Fruit fly (Drosophila melanogaster) whole organism, embryonic: ENCODE results near the gene CG14212.

Experiments used
- Atf3 ChIP-seq: fragments of 200-800 bp; sonication (Bioruptor generic); optimal IDR thresholded peaks from 3 replicates; lab custom pipeline; 2016; ENCODE audit warnings: missing biosample characterization, missing genetic modification characterization
- CG1024 ChIP-seq: fragments of 200-800 bp; sonication (Bioruptor generic); IDR thresholded peaks from 2 replicates; pipeline ENCODE4 v1.3.6; 2022; ENCODE audit warnings: missing biosample characterization, missing genetic modification characterization
- CG11560 ChIP-seq: fragments of 200-800 bp; sonication (Bioruptor generic); IDR thresholded peaks from 3 replicates; pipeline ENCODE4 v1.3.6; 2022; ENCODE audit warnings: missing biosample characterization, missing genetic modification characterization
- CG12104 ChIP-seq: fragments of 200-800 bp; sonication (Bioruptor generic); optimal IDR thresholded peaks from 3 replicates; lab custom pipeline; 2016; ENCODE audit warnings: missing biosample characterization, missing genetic modification characterization
- CG13894 ChIP-seq: fragments of 200-800 bp; sonication (Bioruptor generic); optimal IDR thresholded peaks from 3 replicates; lab custom pipeline; 2018; ENCODE audit warnings: missing biosample characterization, mild to moderate bottlenecking, missing genetic modification characterization, moderate library complexity
- CG14710 ChIP-seq: fragments of 200-800 bp; sonication (Bioruptor generic); optimal IDR thresholded peaks from 3 replicates; lab custom pipeline; 2019; ENCODE audit warnings: missing biosample characterization, mild to moderate bottlenecking, missing genetic modification characterization, moderate library complexity
- CG16815 ChIP-seq: fragments of 200-800 bp; sonication (Bioruptor generic); optimal IDR thresholded peaks from 3 replicates; lab custom pipeline; 2017; ENCODE audit warnings: missing biosample characterization, mild to moderate bottlenecking, missing genetic modification characterization
- CG2678 ChIP-seq: fragments of 200-800 bp; sonication (Bioruptor generic); optimal IDR thresholded peaks from 3 replicates; lab custom pipeline; 2019; ENCODE audit warnings: missing biosample characterization, mild to moderate bottlenecking, missing genetic modification characterization, moderate library complexity
- CG30020 ChIP-seq: fragments of 200-800 bp; optimal IDR thresholded peaks from 2 replicates; lab custom pipeline; 2019; ENCODE audit warnings: missing biosample characterization, mild to moderate bottlenecking, missing genetic modification characterization, moderate library complexity
- CG31441 ChIP-seq: fragments of 200-800 bp; sonication (Bioruptor generic); IDR thresholded peaks from 2 replicates; pipeline ENCODE4 v1.3.6; 2022; ENCODE audit warnings: missing biosample characterization, missing genetic modification characterization
- CG3163 ChIP-seq: fragments of 200-800 bp; sonication (Bioruptor generic); optimal IDR thresholded peaks from 3 replicates; lab custom pipeline; 2016; ENCODE audit warnings: missing biosample characterization, missing genetic modification characterization
- CG32532 ChIP-seq: fragments of 200-800 bp; sonication (Bioruptor generic); IDR thresholded peaks from 2 replicates; pipeline ENCODE4 v1.3.6; 2022; ENCODE audit warnings: missing biosample characterization, missing genetic modification characterization
- CG32772 ChIP-seq: fragments of 200-800 bp; sonication (Bioruptor generic); IDR thresholded peaks from 2 replicates; pipeline ENCODE4 v1.3.6; 2022; ENCODE audit warnings: missing biosample characterization, missing genetic modification characterization
- CG6765 ChIP-seq: fragments of 200-800 bp; sonication (Bioruptor generic); optimal IDR thresholded peaks from 3 replicates; lab custom pipeline; 2017; ENCODE audit warnings: missing biosample characterization, mild to moderate bottlenecking, missing genetic modification characterization
- CG7556 ChIP-seq: fragments of 200-800 bp; sonication (Bioruptor generic); optimal IDR thresholded peaks from 2 replicates; lab custom pipeline; 2017; ENCODE audit warnings: missing biosample characterization, mild to moderate bottlenecking, missing genetic modification characterization
- Camta ChIP-seq: fragments of 200-800 bp; sonication (Bioruptor generic); optimal IDR thresholded peaks from 2 replicates; lab custom pipeline; 2016; ENCODE audit warnings: missing biosample characterization, missing genetic modification characterization
- Dad ChIP-seq: fragments of 200-800 bp; sonication (Bioruptor generic); optimal IDR thresholded peaks from 3 replicates; lab custom pipeline; 2016; ENCODE audit warnings: missing biosample characterization, missing genetic modification characterization
- Elba2 ChIP-seq: fragments of 200-800 bp; sonication (Bioruptor generic); optimal IDR thresholded peaks from 3 replicates; lab custom pipeline; 2016; ENCODE audit warnings: missing biosample characterization, missing genetic modification characterization
- Ets65A ChIP-seq: fragments of 200-800 bp; sonication (Bioruptor generic); peaks from one replicate; lab custom pipeline; 2016; ENCODE audit warnings: missing biosample characterization, missing genetic modification characterization
- Fer2 ChIP-seq: fragments of 200-800 bp; sonication (Bioruptor generic); optimal IDR thresholded peaks from 2 replicates; lab custom pipeline; 2018; ENCODE audit warnings: missing biosample characterization, mild to moderate bottlenecking, missing genetic modification characterization, moderate library complexity
- H15 ChIP-seq: fragments of 200-800 bp; sonication (Bioruptor generic); IDR thresholded peaks from 3 replicates; pipeline ENCODE4 v1.3.6; 2022; ENCODE audit warnings: missing biosample characterization, missing genetic modification characterization
- HLHmδ ChIP-seq: fragments of 200-800 bp; sonication (Bioruptor generic); optimal IDR thresholded peaks from 2 replicates; lab custom pipeline; 2018; ENCODE audit warnings: missing biosample characterization, mild to moderate bottlenecking, missing genetic modification characterization, moderate library complexity
- Jarid2 ChIP-seq: fragments of 200-800 bp; sonication (Bioruptor generic); optimal IDR thresholded peaks from 3 replicates; lab custom pipeline; 2017; ENCODE audit warnings: mild to moderate bottlenecking, missing biosample characterization, missing genetic modification reagents, missing genetic modification characterization
- Lhr ChIP-seq: fragments of 200-800 bp; sonication (Bioruptor generic); optimal IDR thresholded peaks from 3 replicates; lab custom pipeline; 2017; ENCODE audit warnings: mild to moderate bottlenecking, missing biosample characterization, missing genetic modification reagents, missing genetic modification characterization
- Mad ChIP-seq: fragments of 200-800 bp; sonication (Bioruptor generic); optimal IDR thresholded peaks from 2 replicates; lab custom pipeline; 2016; ENCODE audit warnings: missing biosample characterization, missing genetic modification characterization
- Ravus ChIP-seq: fragments of 200-800 bp; sonication (Bioruptor generic); IDR thresholded peaks from 2 replicates; pipeline ENCODE4 v1.3.6; 2022; ENCODE audit warnings: missing biosample characterization, missing genetic modification characterization
- TFAM ChIP-seq: fragments of 200-800 bp; sonication (Bioruptor generic); optimal IDR thresholded peaks from 2 replicates; lab custom pipeline; 2017; ENCODE audit warnings: missing biosample characterization, missing genetic modification characterization, inconsistent platforms
- Taf1 ChIP-seq: fragments of 200-800 bp; sonication (Bioruptor generic); IDR thresholded peaks from 2 replicates; pipeline ENCODE4 v1.3.6; 2022; ENCODE audit warnings: missing biosample characterization, missing genetic modification characterization
- bowl ChIP-seq: fragments of 200-800 bp; sonication (Bioruptor generic); IDR thresholded peaks from 2 replicates; pipeline ENCODE4 v1.3.6; 2022; ENCODE audit warnings: missing biosample characterization, missing genetic modification characterization
- bsh ChIP-seq, 2 experiments: fragments of 200-800 bp; sonication (Bioruptor generic); optimal IDR thresholded peaks; 2 replicates each; lab custom pipeline; 2017 to 2018; ENCODE audit warnings: mild to moderate bottlenecking in 2 of 2, missing biosample characterization in 2 of 2, missing genetic modification characterization in 2 of 2, moderate library complexity in 1 of 2
- btn ChIP-seq: fragments of 200-800 bp; sonication (Bioruptor generic); optimal IDR thresholded peaks from 2 replicates; lab custom pipeline; 2016; ENCODE audit warnings: missing biosample characterization, missing genetic modification characterization
- cg ChIP-seq: fragments of 200-800 bp; sonication (Bioruptor generic); optimal IDR thresholded peaks from 3 replicates; lab custom pipeline; 2019; ENCODE audit warnings: missing biosample characterization, mild to moderate bottlenecking, missing genetic modification characterization, moderate library complexity
- croc ChIP-seq: fragments of 200-800 bp; sonication (Bioruptor generic); conservative IDR thresholded peaks from 3 replicates; pipeline ENCODE4 v1.3.6; 2022; ENCODE audit warnings: missing biosample characterization, missing genetic modification characterization
- ewg ChIP-seq: fragments of 200-800 bp; sonication (Bioruptor generic); optimal IDR thresholded peaks from 3 replicates; lab custom pipeline; 2017; ENCODE audit warnings: mild to moderate bottlenecking, missing biosample characterization, missing genetic modification reagents, missing genetic modification characterization
- fru ChIP-seq: fragments of >200 bp; optimal IDR thresholded peaks from 2 replicates; lab custom pipeline; 2017
- gfzf ChIP-seq: fragments of 200-800 bp; sonication (Bioruptor generic); optimal IDR thresholded peaks from 2 replicates; lab custom pipeline; 2016; ENCODE audit warnings: missing biosample characterization, mild to moderate bottlenecking, missing genetic modification characterization, moderate library complexity
- jing ChIP-seq: fragments of 200-800 bp; sonication (Bioruptor generic); optimal IDR thresholded peaks from 2 replicates; lab custom pipeline; 2018; ENCODE audit warnings: missing biosample characterization, mild to moderate bottlenecking, missing genetic modification characterization
- lab ChIP-seq: fragments of 200-800 bp; sonication (Bioruptor generic); optimal IDR thresholded peaks from 3 replicates; lab custom pipeline; 2017; ENCODE audit warnings: missing biosample characterization, missing genetic modification characterization, mild to moderate bottlenecking, moderate library complexity, missing genetic modification reagents
- lov ChIP-seq, 2 experiments: fragments of 200-800 bp in 1 of 2; fragments of >200 bp in 1 of 2; sonication (Bioruptor generic) in 1 of 2; IDR thresholded peaks in 1 of 2; optimal IDR thresholded peaks in 1 of 2; 2 replicates in 1 of 2; 3 replicates in 1 of 2; pipeline versions ENCODE4 v1.3.6 to Lab custom; 2017 to 2022; ENCODE audit warnings: missing biosample characterization in 1 of 2, missing genetic modification characterization in 1 of 2
- mld ChIP-seq: fragments of 200-800 bp; sonication (Bioruptor generic); IDR thresholded peaks from 3 replicates; pipeline ENCODE4 v1.3.6; 2022; ENCODE audit warnings: missing biosample characterization, missing genetic modification characterization; ENCODE audit not compliant: partially characterized antibody
- nerfin-1 ChIP-seq: fragments of 200-800 bp; sonication (Bioruptor generic); optimal IDR thresholded peaks from 3 replicates; lab custom pipeline; 2019; ENCODE audit warnings: missing biosample characterization, mild to moderate bottlenecking, missing genetic modification characterization, moderate library complexity
- nom ChIP-seq: fragments of 200-800 bp; sonication (Bioruptor generic); optimal IDR thresholded peaks from 2 replicates; lab custom pipeline; 2017; ENCODE audit warnings: missing biosample characterization, missing genetic modification characterization, mild to moderate bottlenecking, moderate library complexity, missing genetic modification reagents
- org-1 ChIP-seq: fragments of 200-800 bp; sonication (Bioruptor generic); optimal IDR thresholded peaks from 2 replicates; lab custom pipeline; 2017; ENCODE audit warnings: missing biosample characterization, missing genetic modification characterization
- pnt ChIP-seq: fragments of 200-800 bp; sonication (Bioruptor generic); optimal IDR thresholded peaks from 3 replicates; lab custom pipeline; 2016; ENCODE audit warnings: missing biosample characterization, missing genetic modification characterization
- pzg ChIP-seq: fragments of 200-800 bp; sonication (Bioruptor generic); optimal IDR thresholded peaks from 3 replicates; lab custom pipeline; 2018; ENCODE audit warnings: missing biosample characterization, mild to moderate bottlenecking, missing genetic modification characterization, moderate library complexity
- so ChIP-seq: fragments of 200-800 bp; sonication (Bioruptor generic); IDR thresholded peaks from 3 replicates; pipeline ENCODE4 v1.3.6; 2022; ENCODE audit warnings: missing biosample characterization, missing genetic modification characterization
- sr ChIP-seq: fragments of 200-800 bp; sonication (Bioruptor generic); IDR thresholded peaks from 3 replicates; pipeline ENCODE4 v1.3.6; 2022; ENCODE audit warnings: missing biosample characterization, missing genetic modification characterization
- tap ChIP-seq: fragments of 200-800 bp; optimal IDR thresholded peaks from 3 replicates; lab custom pipeline; 2019; ENCODE audit warnings: missing biosample characterization, mild to moderate bottlenecking, missing genetic modification characterization, moderate library complexity
- tio ChIP-seq: fragments of 200-800 bp; sonication (Bioruptor generic); optimal IDR thresholded peaks from 2 replicates; lab custom pipeline; 2017; ENCODE audit warnings: missing biosample characterization, missing genetic modification characterization, inconsistent platforms
- trh ChIP-seq: fragments of 200-800 bp; sonication (Bioruptor generic); optimal IDR thresholded peaks from 2 replicates; lab custom pipeline; 2016; ENCODE audit warnings: missing biosample characterization, missing genetic modification characterization
- vvl ChIP-seq: fragments of 200-800 bp; sonication (Bioruptor generic); IDR thresholded peaks from 2 replicates; pipeline ENCODE4 v1.3.6; 2022; ENCODE audit warnings: missing biosample characterization, missing genetic modification characterization

Gene CG14212

DNA sequence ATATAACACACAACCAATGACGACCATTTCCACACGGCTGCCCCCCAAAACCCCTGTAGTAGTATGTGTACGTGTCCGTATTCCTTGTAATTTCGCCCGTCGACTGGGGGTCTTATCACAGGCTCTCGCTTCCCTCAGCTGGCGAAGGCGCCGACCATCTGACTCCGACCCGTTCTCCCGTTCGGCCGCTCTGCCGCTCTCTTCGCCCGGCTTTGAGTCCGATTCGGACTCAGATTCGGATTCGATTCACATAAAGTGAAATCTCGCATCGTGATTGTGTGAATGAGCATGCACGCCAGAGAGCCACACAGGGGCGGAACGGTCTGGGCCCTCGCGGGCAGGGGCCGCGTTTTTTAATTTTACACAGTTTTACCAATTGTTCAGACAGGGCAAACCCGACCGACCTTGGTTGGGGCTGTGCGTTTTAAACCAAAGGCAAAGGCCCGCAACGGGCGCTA is 40.2 kb downstream of the CG14212 start (continued):
- TF ChIP-seq CG3163 (GFP tag; lab: Kevin White, UChicago) (no peak), HLHmδ (GFP tag; lab: Kevin White, UChicago) (no peak), lab (GFP tag; lab: Kevin White, UChicago) (no peak), ewg (GFP tag; lab: Kevin White, UChicago) (no peak), CG32772 (GFP tag; lab: Robert Waterston, UW) (peak; percentile 53; the same call in 1 of the 2 replicates), CG32532 (peak; percentile 78), Lhr (no peak), Mad (no peak), fru (lab: Kevin White, UChicago) (no peak), Camta (peak; percentile 5), pzg (no peak), Jarid2 (GFP tag; lab: Kevin White, UChicago) (no peak), CG14710 (tag; lab: Kevin White, UChicago) (peak; percentile 3), bowl (GFP tag; lab: Robert Waterston, UW) (no peak; the same call in 1 of the 2 replicates), pnt (GFP tag; lab: Kevin White, UChicago) (peak; percentile 30), CG31441 (GFP tag; lab: Robert Waterston, UW) (no peak), tap (tag; lab: Kevin White, UChicago) (no peak), CG6765 (GFP tag; lab: Kevin White, UChicago) (no peak), CG11560 (tag; lab: Robert Waterston, UW) (0 out of 3 replicates have a peak, but pooled peaks have one; percentile 43), H15 (GFP tag; lab: Robert Waterston, UW) (peak; percentile 51; the same call in 1 of the 3 replicates), lov (optimal IDR thresholded peaks at IDR 0.05; lab: Kevin White, UChicago) (no peak), lov (GFP tag; IDR thresholded peaks at IDR 0.05; lab: Robert Waterston, UW) (no peak), trh (GFP tag; lab: Kevin White, UChicago) (no peak), CG13894 (tag; lab: Kevin White, UChicago) (no peak), so (GFP tag; lab: Robert Waterston, UW) (no peak), Ravus (GFP tag; lab: Robert Waterston, UW) (no peak), Elba2 (GFP tag; lab: Kevin White, UChicago) (no peak), nom (GFP tag; lab: Kevin White, UChicago) (peak; percentile 24), tio (GFP tag; lab: Kevin White, UChicago) (no peak), CG30020 (tag; lab: Kevin White, UChicago) (no peak), CG12104 (no peak), bsh (GFP tag; optimal IDR thresholded peaks at IDR 0.05; lab: Kevin White, UChicago) (no peak), Taf1 (no peak), org-1 (GFP tag; lab: Kevin White, UChicago) (no peak), btn (no peak), CG16815 (peak; percentile 4), mld (no peak), jing (no peak), Ets65A (GFP tag; lab: Kevin White, UChicago) (peak; percentile 87), cg (GFP tag; lab: Kevin White, UChicago) (peak; percentile 65), CG2678 (peak; percentile 40), sr (GFP tag; lab: Robert Waterston, UW) (no peak), Fer2 (no peak), Dad (GFP tag; lab: Kevin White, UChicago) (no peak), TFAM (GFP tag; lab: Kevin White, UChicago) (no peak), croc (no peak), gfzf (GFP tag; lab: Kevin White, UChicago) (no peak), Atf3 (GFP tag; lab: Kevin White, UChicago) (no peak), nerfin-1 (tag; lab: Kevin White, UChicago) (no peak), CG1024 (peak; percentile 23; the same call in 1 of the 2 replicates), CG7556 (GFP tag; lab: Kevin White, UChicago) (no peak), vvl (GFP tag; lab: Robert Waterston, UW) (peak; percentile 59; the same call in 1 of the 2 replicates)
